Worm (Caenorhabditis elegans) whole organism, late embryonic: ENCODE measurements around the gene fbxb-6.
A peak's percentile ranks its signal among the peaks of the same experiment; 100 is the strongest.

Experiments used
- C08G9.2 ChIP-seq: sonication (generic microtip); optimal IDR thresholded peaks from 2 replicates; lab custom pipeline; 2016; ENCODE audit warnings: mild to moderate bottlenecking, missing genetic modification characterization, moderate library complexity, missing compliant biosample characterization
- C38D4.7 ChIP-seq: fragments of 200-800 bp; sonication (Bioruptor generic); optimal IDR thresholded peaks from 2 replicates; lab custom pipeline; 2018; ENCODE audit warnings: mild to moderate bottlenecking, missing genetic modification characterization, moderate library complexity, missing compliant biosample characterization
- F13H6.1 ChIP-seq: sonication (generic microtip); optimal IDR thresholded peaks from 2 replicates; lab custom pipeline; 2016; ENCODE audit warnings: missing genetic modification characterization, missing compliant biosample characterization
- ceh-14 ChIP-seq: sonication (generic microtip); optimal IDR thresholded peaks from 2 replicates; lab custom pipeline; 2016; ENCODE audit warnings: missing genotype, missing genetic modification characterization, missing compliant biosample characterization
- ceh-18 ChIP-seq: sonication (generic microtip); optimal IDR thresholded peaks from 2 replicates; lab custom pipeline; 2016; ENCODE audit warnings: missing genetic modification characterization, missing compliant biosample characterization
- ceh-22 ChIP-seq: sonication (generic microtip); optimal IDR thresholded peaks from 2 replicates; lab custom pipeline; 2017; ENCODE audit warnings: missing biosample characterization, missing genetic modification characterization
- ceh-24 ChIP-seq: sonication (generic microtip); optimal IDR thresholded peaks from 2 replicates; lab custom pipeline; 2016; ENCODE audit warnings: mild to moderate bottlenecking, missing genetic modification characterization, missing compliant biosample characterization
- ceh-31 ChIP-seq: sonication (generic microtip); optimal IDR thresholded peaks from 2 replicates; lab custom pipeline; 2016; ENCODE audit warnings: missing genetic modification characterization, missing compliant biosample characterization
- ceh-34 ChIP-seq: sonication (generic microtip); optimal IDR thresholded peaks from 2 replicates; lab custom pipeline; 2016; ENCODE audit warnings: mild to moderate bottlenecking, missing genetic modification characterization, missing compliant biosample characterization
- ceh-9 ChIP-seq: sonication (generic microtip); optimal IDR thresholded peaks from 2 replicates; lab custom pipeline; 2016; ENCODE audit warnings: mild to moderate bottlenecking, missing genetic modification characterization, inconsistent platforms, missing compliant biosample characterization
- dmd-4 ChIP-seq: sonication (generic microtip); optimal IDR thresholded peaks from 2 replicates; lab custom pipeline; 2016; ENCODE audit warnings: borderline replicate concordance, missing genetic modification characterization, missing compliant biosample characterization
- elt-2 ChIP-seq: sonication (generic microtip); optimal IDR thresholded peaks from 2 replicates; lab custom pipeline; 2016; ENCODE audit warnings: missing genetic modification reagents, missing genetic modification characterization, missing compliant biosample characterization
- ets-4 ChIP-seq: sonication (generic microtip); optimal IDR thresholded peaks from 2 replicates; lab custom pipeline; 2016; ENCODE audit warnings: missing genetic modification characterization, missing compliant biosample characterization
- fax-1 ChIP-seq: sonication (generic microtip); optimal IDR thresholded peaks from 2 replicates; lab custom pipeline; 2016; ENCODE audit warnings: missing genotype, missing genetic modification characterization, missing compliant biosample characterization
- fkh-6 ChIP-seq: sonication (generic microtip); optimal IDR thresholded peaks from 2 replicates; lab custom pipeline; 2016; ENCODE audit warnings: missing genetic modification characterization, missing compliant biosample characterization
- gmeb-2 ChIP-seq: sonication (generic microtip); optimal IDR thresholded peaks from 2 replicates; lab custom pipeline; 2016; ENCODE audit warnings: missing genetic modification characterization, inconsistent platforms, missing compliant biosample characterization
- hlh-8 ChIP-seq: sonication (generic microtip); optimal IDR thresholded peaks from 2 replicates; lab custom pipeline; 2016; ENCODE audit warnings: missing genotype, missing genetic modification characterization, missing compliant biosample characterization
- nfya-1 ChIP-seq: sonication (generic microtip); optimal IDR thresholded peaks from 2 replicates; lab custom pipeline; 2017; ENCODE audit warnings: missing genetic modification characterization, mild to moderate bottlenecking, missing compliant biosample characterization, antibody characterized with exemption, moderate library complexity
- npax-4 ChIP-seq: sonication (generic microtip); optimal IDR thresholded peaks from 2 replicates; lab custom pipeline; 2016; ENCODE audit warnings: missing genetic modification characterization, missing compliant biosample characterization
- odd-2 ChIP-seq: sonication (generic microtip); optimal IDR thresholded peaks from 2 replicates; lab custom pipeline; 2017; ENCODE audit warnings: antibody characterized with exemption, mild to moderate bottlenecking, missing genetic modification characterization, missing compliant biosample characterization
- pag-3 ChIP-seq: sonication (generic microtip); optimal IDR thresholded peaks from 2 replicates; lab custom pipeline; 2016; ENCODE audit warnings: missing compliant biosample characterization, missing genetic modification characterization, borderline replicate concordance
- pax-1 ChIP-seq: fragments of 150-350 bp; optimal IDR thresholded peaks from 2 replicates; lab custom pipeline; 2014; ENCODE audit warnings: missing biosample characterization, missing genetic modification characterization
- pha-2 ChIP-seq: sonication (generic microtip); optimal IDR thresholded peaks from 2 replicates; lab custom pipeline; 2017; ENCODE audit warnings: mild to moderate bottlenecking, missing genetic modification characterization, missing compliant biosample characterization
- pha-4 ChIP-seq: fragments of 150-350 bp; optimal IDR thresholded peaks from 2 replicates; lab custom pipeline; 2018; ENCODE audit warnings: missing biosample characterization, missing genetic modification reagents, missing genetic modification characterization
- pros-1 ChIP-seq: fragments of 150-350 bp; optimal IDR thresholded peaks from 2 replicates; lab custom pipeline; 2014; ENCODE audit warnings: missing biosample characterization, missing genetic modification reagents, missing genetic modification characterization
- sox-2 ChIP-seq: fragments of 200-800 bp; sonication (Bioruptor generic); IDR thresholded peaks from 2 replicates; pipeline ENCODE4 v1.3.6; 2022; ENCODE audit warnings: missing genetic modification reagents, missing genetic modification characterization, missing compliant biosample characterization
- syd-9 ChIP-seq: sonication (generic microtip); optimal IDR thresholded peaks from 2 replicates; lab custom pipeline; 2016; ENCODE audit warnings: mild to moderate bottlenecking, missing genetic modification characterization, moderate library complexity, missing compliant biosample characterization
- unc-3 ChIP-seq, 2 experiments: fragments of 200-800 bp in 1 of 2; sonication (Bioruptor generic) in 1 of 2; sonication (generic microtip) in 1 of 2; conservative IDR thresholded peaks in 1 of 2; optimal IDR thresholded peaks in 1 of 2; 2 replicates each; pipeline versions ENCODE4 v1.3.6 to Lab custom; 2016 to 2022; ENCODE audit warnings: missing compliant biosample characterization in 2 of 2, missing genetic modification characterization in 2 of 2, missing genetic modification reagents in 1 of 2
- unc-42 ChIP-seq: sonication (generic microtip); optimal IDR thresholded peaks from 2 replicates; lab custom pipeline; 2016; ENCODE audit warnings: missing genotype, missing genetic modification characterization, missing compliant biosample characterization
- unc-55 ChIP-seq: sonication (generic microtip); optimal IDR thresholded peaks from 2 replicates; lab custom pipeline; 2017; ENCODE audit warnings: missing biosample characterization, missing genetic modification reagents, missing genetic modification characterization
- unc-86 ChIP-seq: sonication (generic microtip); optimal IDR thresholded peaks from 2 replicates; lab custom pipeline; 2016; ENCODE audit warnings: missing genetic modification characterization, missing compliant biosample characterization
- ztf-16 ChIP-seq: sonication (generic microtip); optimal IDR thresholded peaks from 2 replicates; lab custom pipeline; 2017; ENCODE audit warnings: missing genetic modification characterization, missing compliant biosample characterization

Gene fbxb-6

DNA sequence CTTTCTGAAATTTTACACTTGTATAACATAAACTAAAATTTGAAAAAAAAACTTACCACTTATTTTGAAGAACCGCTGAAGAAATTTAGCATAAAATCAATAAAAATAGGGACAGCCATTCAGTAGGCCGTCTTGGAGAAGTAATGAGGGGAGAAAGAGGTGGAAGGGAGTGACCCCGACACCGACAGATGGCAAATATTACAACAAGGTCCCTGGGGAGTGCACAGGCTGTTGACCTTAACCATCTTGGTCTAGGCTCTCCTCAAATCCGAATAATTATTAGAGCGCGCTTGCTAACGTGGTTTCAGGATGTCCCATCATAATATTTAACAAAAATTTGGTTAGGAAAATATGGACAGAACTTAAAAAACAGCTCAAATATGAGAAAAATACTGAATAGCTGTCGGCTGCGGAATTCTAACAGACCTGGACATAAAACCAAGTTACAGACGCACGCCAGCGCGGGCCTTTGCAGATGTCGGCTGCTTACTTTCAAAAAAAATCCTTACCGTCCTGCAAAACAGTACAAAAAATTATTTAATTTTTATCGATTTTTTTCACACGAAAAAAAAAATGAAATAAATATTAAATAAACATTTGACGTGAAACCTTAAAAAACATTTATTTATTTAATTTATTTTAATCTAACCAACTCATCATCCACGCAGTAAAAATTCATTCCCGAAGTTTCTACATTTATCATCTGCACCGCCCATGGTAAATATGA, 30.5 kb downstream of the fbxb-6 start, which contains the start of gene T16A1.2:
Gene T16A1.2, plus strand, starts transcription at position 677 of the 727 bp plus-strand sequence.
- TF ChIP-seq C08G9.2 (tag; lab: Kevin White, UChicago) = no peak
- no peak for TF ChIP-seq C38D4.7
- no peak for TF ChIP-seq unc-42
- TF ChIP-seq ceh-22 (tag; lab: Kevin White, UChicago) = no peak
- no peak for TF ChIP-seq ceh-14
- no peak for TF ChIP-seq gmeb-2 (tag; lab: Kevin White, UChicago)
- no peak for TF ChIP-seq pag-3
- no peak for TF ChIP-seq pha-4 (tag; lab: Kevin White, UChicago)
- no peak for TF ChIP-seq ztf-16 (tag; lab: Kevin White, UChicago)
- TF ChIP-seq ceh-31 = no peak
- TF ChIP-seq pax-1 = no peak
- TF ChIP-seq npax-4 (tag; lab: Kevin White, UChicago) = no peak
- no peak for TF ChIP-seq ets-4 (tag; lab: Kevin White, UChicago)
- TF ChIP-seq odd-2 = no peak
- no peak for TF ChIP-seq fkh-6 (tag; lab: Kevin White, UChicago)

DNA sequence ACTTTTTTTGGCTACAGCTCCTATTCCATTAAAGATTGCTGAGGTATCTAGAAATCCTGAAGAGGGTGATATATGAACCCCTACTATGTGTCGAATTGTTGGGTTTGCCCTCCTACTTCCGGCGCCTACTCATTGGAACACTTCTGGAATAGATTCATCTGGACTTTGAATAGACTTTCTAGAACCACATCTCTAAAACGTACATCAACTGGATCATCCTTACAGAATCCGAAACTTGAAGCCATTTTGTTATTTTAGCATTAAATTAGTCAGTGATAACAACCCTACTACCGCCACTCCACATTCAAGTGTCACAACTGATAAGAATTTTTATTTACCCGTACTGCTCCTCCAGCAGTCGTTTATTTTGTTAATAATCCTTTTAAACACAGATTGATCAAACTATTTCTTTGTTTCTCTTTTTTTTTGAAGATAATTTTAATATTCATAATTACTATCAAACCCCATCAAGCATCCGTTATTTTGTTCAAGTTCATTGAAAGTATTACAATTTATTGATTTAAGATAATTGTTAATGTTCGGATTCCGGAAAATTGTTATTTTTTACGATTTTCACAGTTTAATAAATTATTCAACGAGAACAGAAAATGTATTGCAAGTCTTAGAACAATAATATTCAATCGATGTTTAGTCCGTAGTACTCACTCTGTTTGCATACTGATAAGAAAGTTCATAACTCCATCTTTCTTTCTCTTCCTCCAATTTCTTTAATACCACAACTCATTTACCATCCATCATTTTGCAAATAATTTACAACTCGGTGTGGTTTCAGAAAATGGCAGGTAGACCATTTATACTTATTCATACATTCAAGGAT, 34.8 kb downstream of the fbxb-6 start, which contains the start of gene math-42:
Gene math-42, plus strand, starts transcription at position 788 of the 838 bp plus-strand sequence.
- no peak for TF ChIP-seq pros-1 (tag; lab: Kevin White, UChicago)
- TF ChIP-seq elt-2 (tag; lab: Kevin White, UChicago) = peak; percentile 46
- TF ChIP-seq, all 69 proteins: peak for 1

ce11 chrII:2108295-2108694, 43.7 kb downstream of the fbxb-6 start, which contains the start of gene R52.4:
Gene R52.4, minus strand, starts transcription at chrII:2108395.
- no peak for TF ChIP-seq sox-2 (GFP tag; lab: Robert Waterston, UW)
- TF ChIP-seq unc-86 (tag; lab: Kevin White, UChicago) = no peak
- no peak for TF ChIP-seq C08G9.2 (tag; lab: Kevin White, UChicago)
- TF ChIP-seq ceh-24 = no peak
- no peak for TF ChIP-seq ceh-22 (tag; lab: Kevin White, UChicago)
- no peak for TF ChIP-seq F13H6.1 (tag; lab: Kevin White, UChicago)
- TF ChIP-seq syd-9 (tag; lab: Kevin White, UChicago) = no peak
- no peak for TF ChIP-seq pha-2 (tag; lab: Kevin White, UChicago)
- no peak for TF ChIP-seq pros-1 (tag; lab: Kevin White, UChicago)
- TF ChIP-seq npax-4 (tag; lab: Kevin White, UChicago) = no peak
- no peak for TF ChIP-seq ceh-9 (tag; lab: Kevin White, UChicago)
- no peak for TF ChIP-seq ceh-34 (tag; lab: Kevin White, UChicago)
- TF ChIP-seq unc-3 (GFP tag; conservative IDR thresholded peaks at IDR 0.05; lab: Robert Waterston, UW) = no peak
- TF ChIP-seq unc-3 (tag; optimal IDR thresholded peaks at IDR 0.05; lab: Kevin White, UChicago) = no peak
- TF ChIP-seq nfya-1 (tag; lab: Kevin White, UChicago) = no peak
- no peak for TF ChIP-seq elt-2 (tag; lab: Kevin White, UChicago)
- TF ChIP-seq C38D4.7 = no peak
- TF ChIP-seq dmd-4 (tag; lab: Kevin White, UChicago) = no peak
- TF ChIP-seq hlh-8 = no peak
- no peak for TF ChIP-seq ets-4 (tag; lab: Kevin White, UChicago)
- no peak for TF ChIP-seq pha-4 (tag; lab: Kevin White, UChicago)

DNA sequence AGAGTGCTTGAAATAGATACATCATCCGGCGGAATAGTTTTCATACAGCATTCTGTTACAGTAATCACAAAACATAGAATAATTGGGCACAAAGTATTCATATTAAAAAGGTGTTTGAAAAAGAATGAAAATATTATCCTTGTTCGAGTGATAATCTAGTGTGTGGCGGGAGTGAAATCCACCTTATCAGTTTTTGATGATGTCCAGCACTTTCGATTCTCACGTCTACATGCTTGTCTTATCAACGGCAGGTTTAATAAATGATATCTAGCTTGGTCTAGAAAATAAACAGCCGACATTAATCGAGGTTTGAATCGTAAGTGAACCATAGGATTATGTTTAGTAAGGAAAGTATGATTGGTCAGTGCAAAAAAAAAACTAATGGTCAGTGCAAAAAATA, 45.3 kb downstream of the fbxb-6 start, which contains the start of gene R52.5:
Gene R52.5, minus strand, starts transcription at position 101 of the 400 bp plus-strand sequence.
- TF ChIP-seq unc-55 = no peak
- no peak for TF ChIP-seq fax-1 (tag; lab: Kevin White, UChicago)
- TF ChIP-seq C38D4.7 = no peak
- no peak for TF ChIP-seq ceh-18 (tag; lab: Kevin White, UChicago)
